Fruit fly (Drosophila melanogaster) whole organism, embryonic: ENCODE data around the gene Tctp.

ENCODE experiments used
- CG8944 ChIP-seq: fragments of 200-800 bp; sonication (Bioruptor generic); optimal IDR thresholded peaks from 3 replicates; lab custom pipeline; 2016; ENCODE audit warnings: missing biosample characterization, missing genetic modification characterization
- Gug ChIP-seq: fragments of 200-800 bp; sonication (Bioruptor generic); IDR thresholded peaks from 4 replicates; pipeline ENCODE4 v1.3.6; 2022; ENCODE audit warnings: missing biosample characterization, missing genetic modification characterization
- ash1 ChIP-seq: fragments of 200-800 bp; sonication (Bioruptor generic); optimal IDR thresholded peaks from 2 replicates; lab custom pipeline; 2018; ENCODE audit warnings: missing biosample characterization, mild to moderate bottlenecking, missing genetic modification characterization
- mld ChIP-seq: fragments of 200-800 bp; sonication (Bioruptor generic); IDR thresholded peaks from 3 replicates; pipeline ENCODE4 v1.3.6; 2022; ENCODE audit warnings: missing biosample characterization, missing genetic modification characterization; ENCODE audit not compliant: partially characterized antibody
- pan ChIP-seq, 4 experiments: fragments of >200 bp in 3 of 4; fragments of 200-800 bp in 1 of 4; sonication (Bioruptor generic) in 1 of 4; optimal IDR thresholded peaks in 3 of 4; IDR thresholded peaks in 1 of 4; 2 replicates each; pipeline versions ENCODE4 v1.3.6 to Lab custom; 2017 to 2022; ENCODE audit warnings: missing biosample characterization in 2 of 4, missing genetic modification characterization in 2 of 4, mixed read lengths in 1 of 4
- ttk ChIP-seq: fragments of 200-800 bp; sonication (Bioruptor generic); IDR thresholded peaks from 2 replicates; pipeline ENCODE4 v2.1.2; 2022; ENCODE audit warnings: missing biosample characterization, missing genetic modification characterization

dm6 chr3R:11199227-11199835 lies 10.7 kb upstream of the Tctp start:
- TF ChIP-seq mld (GFP tag; lab: Robert Waterston, UW) (no peak), Gug (GFP tag; lab: Robert Waterston, UW) (no peak), CG8944 (no peak), ttk (no peak), pan (optimal IDR thresholded peaks at IDR 0.05; lab: Kevin White, UChicago) (no peak), pan (GFP tag; optimal IDR thresholded peaks at IDR 0.05 in 1 of 2, IDR thresholded peaks at IDR 0.05 in 1 of 2) (no peak), ash1 (GFP tag; lab: Kevin White, UChicago) (no peak)
